Worm (Caenorhabditis elegans): ENCODE measurements around the gene Y54G2A.10.

DNA sequence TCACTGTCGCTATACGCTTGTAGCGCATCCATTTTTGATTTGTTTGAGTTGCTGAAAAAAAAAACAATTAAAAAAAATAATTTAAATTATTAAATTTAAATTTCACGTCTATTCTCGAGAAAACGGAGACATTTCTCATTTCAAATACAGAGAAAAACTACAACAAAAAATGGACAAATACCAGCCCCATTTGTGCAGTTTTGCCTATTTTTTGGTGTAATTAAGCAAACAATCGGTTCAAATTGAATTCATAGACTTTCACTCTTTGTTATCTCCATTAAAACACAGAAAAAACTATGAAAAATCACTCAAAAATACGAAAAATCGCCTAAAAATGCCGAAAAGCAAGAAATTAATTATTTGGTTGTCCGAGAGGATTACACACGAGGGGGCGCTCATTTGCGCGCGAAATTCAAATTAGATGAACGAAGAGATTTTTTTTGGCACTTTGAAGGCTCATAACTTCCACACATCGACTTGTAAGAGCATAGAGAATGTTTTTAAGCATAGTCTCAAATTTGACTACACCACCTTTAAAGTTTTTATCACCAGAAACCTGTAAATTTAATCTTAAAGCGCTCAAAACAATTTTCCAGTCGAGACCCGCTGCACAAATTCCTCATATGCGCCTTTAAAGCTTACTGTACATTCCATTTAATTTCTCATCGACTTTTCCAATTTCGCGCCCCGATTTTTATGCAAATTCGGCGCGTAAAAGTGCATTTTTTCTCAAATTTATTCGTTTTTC, 16.5 kb upstream of the Y54G2A.10 start, which contains the start of gene Y54G2A.12:
- no peak for TF ChIP-seq T22C8.4 (GFP tag; IDR thresholded peaks at IDR 0.05)
- no peak for TF ChIP-seq ref-1 (GFP tag; conservative IDR thresholded peaks at IDR 0.05)

Measured in whole organism, midembryonic.